Worm (Caenorhabditis elegans) whole organism, early embryonic: ENCODE data around the gene F22H10.6.

Experiments used
- B0310.2 ChIP-seq: sonication (generic microtip); optimal IDR thresholded peaks from 2 replicates; lab custom pipeline; 2016; ENCODE audit warnings: mild to moderate bottlenecking, missing genetic modification characterization, missing compliant biosample characterization
- F13C5.2 ChIP-seq: sonication (generic microtip); optimal IDR thresholded peaks from 2 replicates; lab custom pipeline; 2017; ENCODE audit warnings: mild to moderate bottlenecking, missing genetic modification characterization, inconsistent platforms, missing compliant biosample characterization
- ama-1 ChIP-seq: fragments of 150-350 bp; optimal IDR thresholded peaks from 2 replicates; lab custom pipeline; 2014
- flt-1 ChIP-seq: fragments of 200-800 bp; sonication (Bioruptor generic); IDR thresholded peaks from 2 replicates; pipeline ENCODE4 v1.3.6; 2022; ENCODE audit warnings: missing genetic modification characterization, missing compliant biosample characterization
- hmg-4 ChIP-seq: fragments of 200-800 bp; sonication (Bioruptor generic); optimal IDR thresholded peaks from 2 replicates; lab custom pipeline; 2018; ENCODE audit warnings: mild to moderate bottlenecking, missing genetic modification characterization, missing compliant biosample characterization
- pes-1 ChIP-seq: fragments of 200-800 bp; sonication (Bioruptor generic); IDR thresholded peaks from 2 replicates; pipeline ENCODE4 v1.3.6; 2022; ENCODE audit warnings: missing genetic modification reagents, missing genetic modification characterization, missing compliant biosample characterization
- sea-1 ChIP-seq: fragments of 200-800 bp; sonication (Bioruptor generic); conservative IDR thresholded peaks from 2 replicates; pipeline ENCODE4 v1.3.6; 2022; ENCODE audit warnings: missing genetic modification characterization, missing compliant biosample characterization

ce11 chrX:16643246-16643645 is 47.9 kb downstream of the F22H10.6 start:
- TF ChIP-seq pes-1 = no peak
- TF ChIP-seq ama-1 (lab: Kevin White, UChicago) = no peak
- TF ChIP-seq sea-1 (GFP tag; lab: Robert Waterston, UW) = no peak
- no peak for TF ChIP-seq flt-1 (GFP tag; lab: Robert Waterston, UW)
- TF ChIP-seq B0310.2 (tag; lab: Kevin White, UChicago) = no peak
- no peak for TF ChIP-seq F13C5.2 (tag; lab: Kevin White, UChicago)
- no peak for TF ChIP-seq hmg-4 (GFP tag; lab: Kevin White, UChicago)
